Worm (Caenorhabditis elegans): ENCODE measurements around the gene srj-4.
"Not testable (repeated sequence)": the region's sequence is repeated elsewhere in the genome, so short reads cannot be mapped to it uniquely, and the experiment has no call there.

DNA sequence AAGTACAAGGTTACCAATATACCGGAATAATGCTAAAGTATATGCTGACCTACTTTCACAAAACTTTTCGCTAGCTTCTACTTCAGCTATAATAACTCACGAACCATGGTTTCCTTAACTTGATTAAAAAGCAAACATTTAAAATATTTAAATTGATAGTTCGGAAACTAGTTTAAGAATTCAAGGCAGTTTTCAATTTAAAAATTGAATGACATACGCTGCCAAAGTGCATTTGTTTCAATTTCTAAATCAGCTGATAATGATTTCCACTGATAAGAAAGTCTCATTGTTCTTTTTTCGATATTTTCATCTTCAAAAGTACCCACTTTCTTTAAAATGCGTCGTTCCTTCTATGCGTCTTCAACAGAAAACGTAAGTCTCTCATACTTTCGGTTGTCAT lies 31.8 kb upstream of the srj-4 start, which contains the start of gene enpp-1:
- TF ChIP-seq dao-5, W03F9.2, him-1 (tag; optimal IDR thresholded peaks at IDR 0.05): not testable (repeated sequence)

All from whole organism, L4/young adult.